Fruit fly (Drosophila melanogaster) whole organism, prepupa: ENCODE data around the gene ZC3H3.

ENCODE experiments used
- Blimp-1 ChIP-seq: fragments of 200-800 bp; sonication (Bioruptor generic); optimal IDR thresholded peaks from 3 replicates; lab custom pipeline; 2017; ENCODE audit warnings: missing biosample characterization, missing genetic modification characterization, mild to moderate bottlenecking, moderate library complexity, missing genetic modification reagents
- CG10631 ChIP-seq: fragments of 200-800 bp; sonication (Bioruptor generic); optimal IDR thresholded peaks from 2 replicates; lab custom pipeline; 2016; ENCODE audit warnings: missing biosample characterization, missing genetic modification characterization
- CG10669 ChIP-seq: fragments of 200-800 bp; sonication (Bioruptor generic); optimal IDR thresholded peaks from 3 replicates; lab custom pipeline; 2018; ENCODE audit warnings: missing biosample characterization, mild to moderate bottlenecking, missing genetic modification characterization, moderate library complexity
- CG11762 ChIP-seq: fragments of 200-800 bp; sonication (Bioruptor generic); optimal IDR thresholded peaks from 3 replicates; lab custom pipeline; 2016; ENCODE audit warnings: missing biosample characterization, missing genetic modification characterization; ENCODE audit not compliant: insufficient read depth
- CG11902 ChIP-seq: fragments of 200-800 bp; sonication (Bioruptor generic); optimal IDR thresholded peaks from 3 replicates; lab custom pipeline; 2016; ENCODE audit warnings: missing biosample characterization, missing genetic modification characterization
- CG15336 ChIP-seq: fragments of 200-800 bp; sonication (Bioruptor generic); IDR thresholded peaks from 2 replicates; pipeline ENCODE4 v1.3.6; 2022; ENCODE audit warnings: missing biosample characterization, missing genetic modification characterization
- CG1621 ChIP-seq: fragments of 200-800 bp; sonication (Bioruptor generic); optimal IDR thresholded peaks from 3 replicates; lab custom pipeline; 2018; ENCODE audit warnings: missing biosample characterization, mild to moderate bottlenecking, missing genetic modification characterization
- CG16779 ChIP-seq: fragments of 200-800 bp; sonication (Bioruptor generic); optimal IDR thresholded peaks from 3 replicates; lab custom pipeline; 2017; ENCODE audit warnings: missing biosample characterization, mild to moderate bottlenecking, missing genetic modification characterization
- CG3032 ChIP-seq: fragments of 200-800 bp; optimal IDR thresholded peaks from 2 replicates; lab custom pipeline; 2019; ENCODE audit warnings: missing biosample characterization, mild to moderate bottlenecking, missing genetic modification characterization, moderate library complexity
- CG31627 ChIP-seq: fragments of 200-800 bp; sonication (Bioruptor generic); optimal IDR thresholded peaks from 3 replicates; lab custom pipeline; 2016; ENCODE audit warnings: missing biosample characterization, missing genetic modification characterization
- CG34406 ChIP-seq: fragments of 200-800 bp; sonication (Bioruptor generic); optimal IDR thresholded peaks from 3 replicates; lab custom pipeline; 2016; ENCODE audit warnings: missing biosample characterization, missing genetic modification characterization
- CG3919 ChIP-seq: fragments of 200-800 bp; sonication (Bioruptor generic); optimal IDR thresholded peaks from 3 replicates; lab custom pipeline; 2016; ENCODE audit warnings: missing biosample characterization, missing genetic modification characterization
- CG4318 ChIP-seq: fragments of 200-800 bp; sonication (Bioruptor generic); optimal IDR thresholded peaks from 3 replicates; lab custom pipeline; 2017; ENCODE audit warnings: missing biosample characterization, mild to moderate bottlenecking, missing genetic modification characterization
- CG6163 ChIP-seq: fragments of 200-800 bp; sonication (Bioruptor generic); IDR thresholded peaks from 3 replicates; pipeline ENCODE4 v1.3.6; 2022; ENCODE audit warnings: missing biosample characterization, missing genetic modification characterization
- CG6792 ChIP-seq: fragments of 200-800 bp; sonication (Bioruptor generic); optimal IDR thresholded peaks from 3 replicates; lab custom pipeline; 2016; ENCODE audit warnings: missing biosample characterization, missing genetic modification characterization
- CG6854 ChIP-seq: fragments of 200-800 bp; sonication (Bioruptor generic); optimal IDR thresholded peaks from 2 replicates; lab custom pipeline; 2017; ENCODE audit warnings: missing biosample characterization, mild to moderate bottlenecking, missing genetic modification characterization
- CG7368 ChIP-seq: fragments of 200-800 bp; sonication (Bioruptor generic); optimal IDR thresholded peaks from 3 replicates; lab custom pipeline; 2016; ENCODE audit warnings: missing biosample characterization, missing genetic modification characterization
- CG8119 ChIP-seq: fragments of 200-800 bp; sonication (Bioruptor generic); IDR thresholded peaks from 3 replicates; pipeline ENCODE4 v1.3.6; 2022; ENCODE audit warnings: missing biosample characterization, missing genetic modification characterization
- CG8319 ChIP-seq: fragments of 200-800 bp; sonication (Bioruptor generic); optimal IDR thresholded peaks from 3 replicates; lab custom pipeline; 2016; ENCODE audit warnings: missing biosample characterization, missing genetic modification characterization
- CG8632 ChIP-seq: fragments of 200-800 bp; sonication (Bioruptor generic); optimal IDR thresholded peaks from 3 replicates; lab custom pipeline; 2016; ENCODE audit warnings: missing biosample characterization, missing genetic modification characterization
- CG9139 ChIP-seq: fragments of 200-800 bp; sonication (Bioruptor generic); optimal IDR thresholded peaks from 3 replicates; lab custom pipeline; 2017; ENCODE audit warnings: missing biosample characterization, mild to moderate bottlenecking, missing genetic modification characterization
- Eip93F ChIP-seq: fragments of 200-800 bp; sonication (Bioruptor generic); optimal IDR thresholded peaks from 2 replicates; lab custom pipeline; 2016; ENCODE audit warnings: missing biosample characterization, mild to moderate bottlenecking, missing genetic modification characterization
- Ets21C ChIP-seq: fragments of 200-800 bp; sonication (Bioruptor generic); optimal IDR thresholded peaks from 3 replicates; lab custom pipeline; 2016; ENCODE audit warnings: missing biosample characterization, missing genetic modification characterization
- Ets96B ChIP-seq: fragments of 200-800 bp; optimal IDR thresholded peaks from 2 replicates; lab custom pipeline; 2019; ENCODE audit warnings: missing biosample characterization, mild to moderate bottlenecking, missing genetic modification characterization, moderate library complexity
- Gug ChIP-seq: fragments of 200-800 bp; sonication (Bioruptor generic); IDR thresholded peaks from 2 replicates; pipeline ENCODE4 v1.3.6; 2022; ENCODE audit warnings: missing biosample characterization, missing genetic modification characterization
- Hr38 ChIP-seq: sonication (Bioruptor generic); optimal IDR thresholded peaks from 2 replicates; lab custom pipeline; 2016; ENCODE audit warnings: missing biosample characterization, missing genetic modification characterization
- Hr4 ChIP-seq: fragments of 200-800 bp; sonication (Bioruptor generic); optimal IDR thresholded peaks from 3 replicates; lab custom pipeline; 2016; ENCODE audit warnings: missing biosample characterization, missing genetic modification characterization
- Lpt ChIP-seq: fragments of 200-800 bp; sonication (Bioruptor generic); optimal IDR thresholded peaks from 3 replicates; lab custom pipeline; 2016; ENCODE audit warnings: missing biosample characterization, missing genetic modification characterization
- OdsH ChIP-seq: fragments of 200-800 bp; sonication (Bioruptor generic); optimal IDR thresholded peaks from 3 replicates; lab custom pipeline; 2016; ENCODE audit warnings: missing biosample characterization, missing genetic modification characterization
- Smox ChIP-seq: fragments of 200-800 bp; sonication (Bioruptor generic); optimal IDR thresholded peaks from 3 replicates; lab custom pipeline; 2016; ENCODE audit warnings: missing biosample characterization, missing genetic modification characterization
- Sox102F ChIP-seq: fragments of 200-800 bp; sonication (Bioruptor generic); optimal IDR thresholded peaks from 2 replicates; lab custom pipeline; 2016; ENCODE audit warnings: missing biosample characterization, mild to moderate bottlenecking, missing genetic modification characterization
- Sox15 ChIP-seq: fragments of 200-800 bp; sonication (Bioruptor generic); optimal IDR thresholded peaks from 3 replicates; lab custom pipeline; 2016; ENCODE audit warnings: missing biosample characterization, missing genetic modification characterization
- achi ChIP-seq: fragments of 200-800 bp; sonication (Bioruptor generic); optimal IDR thresholded peaks from 3 replicates; lab custom pipeline; 2016; ENCODE audit warnings: missing biosample characterization, missing genetic modification characterization
- acj6 ChIP-seq: fragments of 200-800 bp; sonication (Bioruptor generic); optimal IDR thresholded peaks from 3 replicates; lab custom pipeline; 2016; ENCODE audit warnings: missing biosample characterization, missing genetic modification characterization
- cyc ChIP-seq: fragments of 200-800 bp; sonication (Bioruptor generic); optimal IDR thresholded peaks from 3 replicates; lab custom pipeline; 2016; ENCODE audit warnings: missing biosample characterization, missing genetic modification characterization
- dac ChIP-seq: fragments of 200-800 bp; sonication (Bioruptor generic); optimal IDR thresholded peaks from 2 replicates; lab custom pipeline; 2017; ENCODE audit warnings: missing biosample characterization, mild to moderate bottlenecking, missing genetic modification characterization
- dsx ChIP-seq: fragments of 200-800 bp; optimal IDR thresholded peaks from 3 replicates; lab custom pipeline; 2019; ENCODE audit warnings: missing biosample characterization, mild to moderate bottlenecking, missing genetic modification characterization, moderate library complexity; ENCODE audit not compliant: poor library complexity, severe bottlenecking
- eg ChIP-seq: fragments of 200-800 bp; sonication (Bioruptor generic); IDR thresholded peaks from 3 replicates; pipeline ENCODE4 v1.3.6; 2022; ENCODE audit warnings: missing biosample characterization, missing genetic modification characterization
- esn ChIP-seq: fragments of 200-800 bp; sonication (Bioruptor generic); optimal IDR thresholded peaks from 2 replicates; lab custom pipeline; 2016; ENCODE audit warnings: missing biosample characterization, mild to moderate bottlenecking, missing genetic modification characterization, moderate library complexity
- fd85E ChIP-seq: fragments of 200-800 bp; sonication (Bioruptor generic); optimal IDR thresholded peaks from 3 replicates; lab custom pipeline; 2016; ENCODE audit warnings: missing biosample characterization, missing genetic modification characterization
- fkh ChIP-seq: fragments of 200-800 bp; sonication (Bioruptor generic); optimal IDR thresholded peaks from 3 replicates; lab custom pipeline; 2017; ENCODE audit warnings: missing biosample characterization, mild to moderate bottlenecking, missing genetic modification characterization, moderate library complexity
- lz ChIP-seq: fragments of 200-800 bp; sonication (Bioruptor generic); optimal IDR thresholded peaks from 3 replicates; lab custom pipeline; 2016; ENCODE audit warnings: missing biosample characterization, missing genetic modification characterization
- net ChIP-seq: fragments of 200-800 bp; sonication (Bioruptor generic); optimal IDR thresholded peaks from 3 replicates; lab custom pipeline; 2016; ENCODE audit warnings: missing biosample characterization, missing genetic modification characterization
- pdm3 ChIP-seq: fragments of 200-800 bp; sonication (Bioruptor generic); optimal IDR thresholded peaks from 3 replicates; lab custom pipeline; 2016; ENCODE audit warnings: missing biosample characterization, missing genetic modification characterization
- salr ChIP-seq, 2 experiments: fragments of 200-800 bp; sonication (Bioruptor generic); optimal IDR thresholded peaks; 3 replicates each; lab custom pipeline; 2016 to 2018; ENCODE audit warnings: missing biosample characterization in 2 of 2, missing genetic modification characterization in 2 of 2, mild to moderate bottlenecking in 1 of 2
- spab ChIP-seq: fragments of 200-800 bp; sonication (Bioruptor generic); optimal IDR thresholded peaks from 2 replicates; lab custom pipeline; 2017; ENCODE audit warnings: missing biosample characterization, mild to moderate bottlenecking, missing genetic modification characterization, missing genetic modification reagents
- ss ChIP-seq, 2 experiments: fragments of 200-800 bp; sonication (Bioruptor generic); optimal IDR thresholded peaks; 2 replicates in 1 of 2; 3 replicates in 1 of 2; lab custom pipeline; 2017 to 2018; ENCODE audit warnings: mild to moderate bottlenecking in 2 of 2, missing biosample characterization in 2 of 2, missing genetic modification characterization in 2 of 2, moderate library complexity in 1 of 2
- svp ChIP-seq: fragments of 200-800 bp; sonication (Bioruptor generic); peaks from one replicate; lab custom pipeline; 2016; ENCODE audit warnings: missing biosample characterization, missing genetic modification characterization
- topi ChIP-seq: fragments of 200-800 bp; sonication (Bioruptor generic); optimal IDR thresholded peaks from 3 replicates; lab custom pipeline; 2016; ENCODE audit warnings: missing biosample characterization, missing genetic modification characterization
- vri ChIP-seq: fragments of 200-800 bp; sonication (Bioruptor generic); optimal IDR thresholded peaks from 3 replicates; lab custom pipeline; 2016; ENCODE audit warnings: missing biosample characterization, mild to moderate bottlenecking, missing genetic modification characterization

The ZC3H3 gene

dm6 chr3L:8512428-8512827, 2.9 kb upstream of the ZC3H3 start, which contains the start of gene CG6765:
CG6765 (plus strand) TSS chr3L:8512767.
- no peak for TF ChIP-seq Hr4 (GFP tag; lab: Kevin White, UChicago)
- TF ChIP-seq Ets96B: no peak
- TF ChIP-seq, all 60 proteins: peak for 0

DNA sequence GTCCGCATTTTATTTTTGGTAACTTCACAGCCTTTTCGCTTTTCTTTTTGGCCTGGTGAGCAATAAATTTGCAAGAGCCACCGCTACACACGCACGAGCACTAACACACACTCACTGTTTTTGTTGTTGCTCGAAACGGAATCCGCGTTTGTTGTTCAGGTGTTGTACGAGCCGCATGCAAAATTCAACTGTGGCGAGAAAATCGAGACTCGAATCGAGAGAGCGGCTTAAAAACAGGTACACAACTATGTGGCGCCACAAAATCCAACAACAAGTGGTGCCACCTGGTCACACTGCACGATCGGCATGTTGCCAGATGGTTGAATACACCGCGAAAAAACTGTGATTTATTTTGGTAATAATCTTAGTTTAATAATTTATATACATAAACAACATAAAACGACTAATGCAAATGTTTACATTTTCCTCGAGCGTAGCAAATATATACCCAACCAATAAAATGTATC, 2.6 kb downstream of the ZC3H3 start, which contains the start of gene CG43163:
CG43163 (minus strand) TSS at position 172 of the 467 bp plus-strand sequence.
- no peak for TF ChIP-seq CG16779 (tag; lab: Kevin White, UChicago)
- peak; percentile 78 for TF ChIP-seq CG6163 (GFP tag; lab: Robert Waterston, UW)
- no peak for TF ChIP-seq CG11902 (GFP tag; lab: Kevin White, UChicago)
- peak; percentile 33 to 55 for TF ChIP-seq ss (GFP tag; optimal IDR thresholded peaks at IDR 0.05; lab: Kevin White, UChicago)
- peak; percentile 57 for TF ChIP-seq cyc (GFP tag; lab: Kevin White, UChicago)
- no peak for TF ChIP-seq Blimp-1 (GFP tag; lab: Kevin White, UChicago)
- peak; percentile 71; the same call in 2 of the 3 replicates for TF ChIP-seq CG8119 (GFP tag; lab: Robert Waterston, UW)
- no peak for TF ChIP-seq svp (GFP tag; lab: Kevin White, UChicago)
- TF ChIP-seq salr (GFP tag; optimal IDR thresholded peaks at IDR 0.05; lab: Kevin White, UChicago): peak; percentile 16 to 42
- TF ChIP-seq CG1621 (tag; lab: Kevin White, UChicago): peak; percentile 36
- peak; percentile 6 for TF ChIP-seq CG6854 (GFP tag; lab: Kevin White, UChicago)
- TF ChIP-seq Sox15 (GFP tag; lab: Kevin White, UChicago): peak; percentile 19
- TF ChIP-seq Sox102F (GFP tag; lab: Kevin White, UChicago): no peak
- peak; percentile 55 for TF ChIP-seq Lpt (GFP tag; lab: Kevin White, UChicago)
- no peak for TF ChIP-seq Eip93F
- TF ChIP-seq CG7368 (GFP tag; lab: Kevin White, UChicago): peak; percentile 14
- TF ChIP-seq CG11762 (GFP tag; lab: Kevin White, UChicago): peak; percentile 38
- TF ChIP-seq CG10669 (GFP tag; lab: Kevin White, UChicago): peak; percentile 54
- no peak for TF ChIP-seq Smox
- TF ChIP-seq fd85E: no peak
- peak; percentile 79 for TF ChIP-seq CG15336
- peak; percentile 69 for TF ChIP-seq topi
- TF ChIP-seq vri (GFP tag; lab: Kevin White, UChicago): no peak
- TF ChIP-seq fkh: peak; percentile 55
- no peak for TF ChIP-seq dac (GFP tag; lab: Kevin White, UChicago)
- peak; percentile 81 for TF ChIP-seq eg (GFP tag; lab: Robert Waterston, UW)
- TF ChIP-seq lz (GFP tag; lab: Kevin White, UChicago): peak; percentile 70
- no peak for TF ChIP-seq OdsH (GFP tag; lab: Kevin White, UChicago)
- TF ChIP-seq CG3032: peak; percentile 52
- no peak for TF ChIP-seq CG4318 (GFP tag; lab: Kevin White, UChicago)
- TF ChIP-seq CG3919 (GFP tag; lab: Kevin White, UChicago): no peak
- TF ChIP-seq Hr4 (GFP tag; lab: Kevin White, UChicago): no peak
- TF ChIP-seq dsx (GFP tag; lab: Kevin White, UChicago): peak; percentile 82
- peak; percentile 63 for TF ChIP-seq CG31627 (GFP tag; lab: Kevin White, UChicago)
- TF ChIP-seq achi: peak; percentile 67
- TF ChIP-seq CG6792 (GFP tag; lab: Kevin White, UChicago): peak; percentile 56
- no peak for TF ChIP-seq Ets21C (GFP tag; lab: Kevin White, UChicago)
- peak; percentile 47 for TF ChIP-seq CG8632
- TF ChIP-seq acj6 (GFP tag; lab: Kevin White, UChicago): no peak
- no peak for TF ChIP-seq CG10631 (GFP tag; lab: Kevin White, UChicago)
- no peak for TF ChIP-seq spab (GFP tag; lab: Kevin White, UChicago)
- TF ChIP-seq CG8319 (GFP tag; lab: Kevin White, UChicago): peak; percentile 14
- TF ChIP-seq CG34406 (GFP tag; lab: Kevin White, UChicago): peak; percentile 60
- TF ChIP-seq Hr38 (GFP tag; lab: Kevin White, UChicago): no peak
- no peak for TF ChIP-seq net
- no peak for TF ChIP-seq pdm3 (GFP tag; lab: Kevin White, UChicago)
- TF ChIP-seq esn (GFP tag; lab: Kevin White, UChicago): peak; percentile 78
- peak; percentile 52 for TF ChIP-seq Gug (GFP tag; lab: Robert Waterston, UW)
- peak; percentile 51 for TF ChIP-seq Ets96B
- TF ChIP-seq CG9139 (GFP tag; lab: Kevin White, UChicago): peak; percentile 19
